Worm (Caenorhabditis elegans) whole organism, L1 larva: Measurements from ENCODE around the gene F35H10.2.

Source experiments
- ama-1 ChIP-seq: fragments of 150-350 bp; optimal IDR thresholded peaks from 2 replicates; lab custom pipeline; 2014
- blmp-1 ChIP-seq: fragments of 150-350 bp; optimal IDR thresholded peaks from 2 replicates; lab custom pipeline; 2014; ENCODE audit warnings: missing biosample characterization, missing genetic modification characterization
- efl-3 ChIP-seq: fragments of 200-800 bp; sonication (Bioruptor generic); optimal IDR thresholded peaks from 2 replicates; lab custom pipeline; 2018; ENCODE audit warnings: mild to moderate bottlenecking, missing genetic modification characterization, missing compliant biosample characterization
- egl-13 ChIP-seq: sonication (generic microtip); optimal IDR thresholded peaks from 2 replicates; lab custom pipeline; 2016; ENCODE audit warnings: missing genotype, missing genetic modification reagents, missing genetic modification characterization, missing compliant biosample characterization
- elt-3 ChIP-seq, 6 experiments: fragments of 150-350 bp in 1 of 6; sonication (generic microtip); optimal IDR thresholded peaks; 2 replicates each; lab custom pipeline; 2017 to 2018; ENCODE audit warnings: missing biosample characterization in 6 of 6, missing genetic modification characterization in 6 of 6, inconsistent platforms in 1 of 6
- fos-1 ChIP-seq: fragments of 150-350 bp; optimal IDR thresholded peaks from 2 replicates; lab custom pipeline; 2014; ENCODE audit warnings: missing biosample characterization, missing genetic modification characterization
- nhr-237 ChIP-seq: fragments of 150-350 bp; optimal IDR thresholded peaks from 2 replicates; lab custom pipeline; 2014; ENCODE audit warnings: missing biosample characterization, missing genetic modification characterization
- nhr-28 ChIP-seq: fragments of 150-350 bp; optimal IDR thresholded peaks from 2 replicates; lab custom pipeline; 2014; ENCODE audit warnings: missing biosample characterization, missing genetic modification characterization
- nhr-76 ChIP-seq: sonication (generic microtip); optimal IDR thresholded peaks from 2 replicates; lab custom pipeline; 2017; ENCODE audit warnings: missing biosample characterization, missing genetic modification characterization
- snpc-4 ChIP-seq: fragments of 150-350 bp; optimal IDR thresholded peaks from 2 replicates; lab custom pipeline; 2014; ENCODE audit warnings: missing biosample characterization, missing genetic modification characterization
- sptf-1 ChIP-seq: fragments of 150-350 bp; optimal IDR thresholded peaks from 2 replicates; lab custom pipeline; 2014; ENCODE audit warnings: missing biosample characterization, missing genetic modification characterization
- unc-62 ChIP-seq: fragments of 150-350 bp; optimal IDR thresholded peaks from 2 replicates; lab custom pipeline; 2014; ENCODE audit warnings: missing biosample characterization, missing genetic modification reagents, missing genetic modification characterization
- xbp-1 ChIP-seq: sonication (generic microtip); optimal IDR thresholded peaks from 2 replicates; lab custom pipeline; 2016; ENCODE audit warnings: missing genetic modification characterization, missing compliant biosample characterization

- TF ChIP-seq nhr-237 (tag; lab: Kevin White, UChicago) (no peak), ama-1 (lab: Kevin White, UChicago) (no peak), fos-1 (tag; lab: Kevin White, UChicago) (no peak), efl-3 (GFP tag; lab: Kevin White, UChicago) (no peak), egl-13 (tag; lab: Kevin White, UChicago) (no peak), unc-62 (GFP tag; lab: Kevin White, UChicago) (no peak), sptf-1 (no peak), xbp-1 (no peak), nhr-28 (no peak), nhr-76 (tag; lab: Kevin White, UChicago) (no peak), blmp-1 (peak; percentile 97), elt-3 (tag; optimal IDR thresholded peaks at IDR 0.05; lab: Kevin White, UChicago) (peak in 2 of 6 experiments; percentile 5 to 13), snpc-4 (no peak)
These were observed 11.2 kb upstream of the F35H10.2 start for ce11 chrIV:8317800-8318199.
